Fruit fly (Drosophila melanogaster) whole organism, wandering third instar larva: ENCODE results near the gene 14-3-3epsilon.

ENCODE experiments used
- Abd-B ChIP-seq: fragments of >200 bp; optimal IDR thresholded peaks from 2 replicates; lab custom pipeline; 2017; ENCODE audit warnings: missing biosample characterization, missing genetic modification characterization
- CG32264 ChIP-seq: fragments of 200-800 bp; sonication (Bioruptor generic); optimal IDR thresholded peaks from 2 replicates; lab custom pipeline; 2016; ENCODE audit warnings: missing biosample characterization, missing genetic modification characterization
- CG9705 ChIP-seq: fragments of 200-800 bp; sonication (Bioruptor generic); optimal IDR thresholded peaks from 2 replicates; lab custom pipeline; 2018; ENCODE audit warnings: missing biosample characterization, mild to moderate bottlenecking, missing genetic modification characterization
- CrebA ChIP-seq: fragments of 200-800 bp; sonication (Bioruptor generic); optimal IDR thresholded peaks from 2 replicates; lab custom pipeline; 2016; ENCODE audit warnings: missing biosample characterization, mild to moderate bottlenecking, missing genetic modification characterization, borderline replicate concordance
- Dfd ChIP-seq: fragments of >200 bp; optimal IDR thresholded peaks from 2 replicates; lab custom pipeline; 2017; ENCODE audit warnings: missing biosample characterization, missing genetic modification characterization
- Dif ChIP-seq: fragments of 200-275, 200-300 bp; sonication (Bioruptor generic); optimal IDR thresholded peaks from 2 replicates; lab custom pipeline; 2018; ENCODE audit warnings: missing biosample characterization, missing genetic modification characterization; ENCODE audit not compliant: partially characterized antibody
- GATAd ChIP-seq: sonication (Bioruptor generic); optimal IDR thresholded peaks from 2 replicates; lab custom pipeline; 2016; ENCODE audit warnings: missing biosample characterization, missing genetic modification characterization
- HLH106 ChIP-seq: fragments of 200-800 bp; optimal IDR thresholded peaks from 3 replicates; lab custom pipeline; 2019; ENCODE audit warnings: missing biosample characterization, mild to moderate bottlenecking, missing genetic modification characterization, moderate library complexity
- Hnf4 ChIP-seq: fragments of 200-800 bp; sonication (Bioruptor generic); optimal IDR thresholded peaks from 2 replicates; lab custom pipeline; 2016; ENCODE audit warnings: missing biosample characterization, mild to moderate bottlenecking, missing genetic modification characterization
- Hr78 ChIP-seq: fragments of >200 bp; optimal IDR thresholded peaks from 2 replicates; lab custom pipeline; 2017; ENCODE audit warnings: missing biosample characterization, missing genetic modification characterization
- Hr83 ChIP-seq: fragments of 200-300 bp; sonication (Bioruptor generic); optimal IDR thresholded peaks from 2 replicates; lab custom pipeline; 2016; ENCODE audit warnings: missing biosample characterization, mild to moderate bottlenecking, missing genetic modification characterization, moderate library complexity; ENCODE audit not compliant: poor library complexity, severe bottlenecking
- Jra ChIP-seq: sonication (Bioruptor generic); optimal IDR thresholded peaks from 2 replicates; lab custom pipeline; 2016; ENCODE audit warnings: missing biosample characterization, missing genetic modification characterization
- Mio ChIP-seq: sonication (Bioruptor generic); optimal IDR thresholded peaks from 2 replicates; lab custom pipeline; 2016; ENCODE audit warnings: missing biosample characterization, missing genetic modification characterization
- Myc ChIP-seq: fragments of >200 bp; optimal IDR thresholded peaks from 2 replicates; lab custom pipeline; 2017
- N ChIP-seq: fragments of >200 bp; optimal IDR thresholded peaks from 2 replicates; lab custom pipeline; 2018; ENCODE audit warnings: missing biosample characterization, missing external identifiers, missing genetic modification characterization
- OdsH ChIP-seq: fragments of 200-800 bp; sonication (Bioruptor generic); optimal IDR thresholded peaks from 2 replicates; lab custom pipeline; 2016; ENCODE audit warnings: missing biosample characterization, mild to moderate bottlenecking, missing genetic modification characterization
- Rel ChIP-seq, 2 experiments: fragments of 200-800 bp; sonication (Bioruptor generic) in 1 of 2; optimal IDR thresholded peaks; 2 replicates in 1 of 2; 3 replicates in 1 of 2; lab custom pipeline; 2016 to 2019; ENCODE audit warnings: mild to moderate bottlenecking in 2 of 2, missing biosample characterization in 2 of 2, missing genetic modification characterization in 2 of 2, moderate library complexity in 1 of 2
- Sp1 ChIP-seq: fragments of 200-800 bp; sonication (Bioruptor generic); optimal IDR thresholded peaks from 3 replicates; lab custom pipeline; 2019; ENCODE audit warnings: missing biosample characterization, mild to moderate bottlenecking, missing genetic modification characterization, moderate library complexity
- Vsx2 ChIP-seq: fragments of 200-300, 225-300 bp; sonication (Bioruptor generic); optimal IDR thresholded peaks from 2 replicates; lab custom pipeline; 2018; ENCODE audit warnings: missing biosample characterization, missing genetic modification characterization; ENCODE audit not compliant: partially characterized antibody
- br ChIP-seq: fragments of 200-800 bp; sonication (Bioruptor generic); optimal IDR thresholded peaks from 2 replicates; lab custom pipeline; 2016; ENCODE audit warnings: missing biosample characterization, missing genetic modification characterization
- brk ChIP-seq: fragments of 200-800 bp; sonication (Bioruptor generic); optimal IDR thresholded peaks from 2 replicates; lab custom pipeline; 2016; ENCODE audit warnings: missing biosample characterization, mild to moderate bottlenecking, missing genetic modification characterization
- dl ChIP-seq, 2 experiments: fragments of 175-275, 200-275 bp in 1 of 2; fragments of 200-275 bp in 1 of 2; sonication (Bioruptor generic); optimal IDR thresholded peaks; lab custom pipeline; 2018; ENCODE audit warnings: mild to moderate bottlenecking in 2 of 2, missing biosample characterization in 2 of 2, missing genetic modification characterization in 2 of 2, moderate library complexity in 2 of 2; ENCODE audit not compliant: partially characterized antibody in 2 of 2, insufficient read depth in 1 of 2
- dmrt93B ChIP-seq: fragments of 200-800 bp; sonication (Bioruptor generic); optimal IDR thresholded peaks from 2 replicates; lab custom pipeline; 2018; ENCODE audit warnings: missing biosample characterization, mild to moderate bottlenecking, missing genetic modification characterization
- dsf ChIP-seq: sonication (Bioruptor generic); optimal IDR thresholded peaks from 2 replicates; lab custom pipeline; 2016; ENCODE audit warnings: missing biosample characterization, missing genetic modification characterization, borderline replicate concordance
- ey ChIP-seq: fragments of 200-800 bp; sonication (Bioruptor generic); optimal IDR thresholded peaks from 2 replicates; lab custom pipeline; 2016; ENCODE audit warnings: missing biosample characterization, missing genetic modification characterization
- foxo ChIP-seq, 2 experiments: fragments of 200-800 bp; sonication (Bioruptor generic); optimal IDR thresholded peaks; 2 replicates in 1 of 2; 3 replicates in 1 of 2; lab custom pipeline; 2016 to 2017; ENCODE audit warnings: missing biosample characterization in 2 of 2, missing genetic modification characterization in 2 of 2
- fru ChIP-seq: fragments of 200-800 bp; sonication (Bioruptor generic); optimal IDR thresholded peaks from 3 replicates; lab custom pipeline; 2016; ENCODE audit warnings: missing biosample characterization, mild to moderate bottlenecking, missing genetic modification characterization
- h ChIP-seq: fragments of 200-800 bp; sonication (Bioruptor generic); optimal IDR thresholded peaks from 3 replicates; lab custom pipeline; 2016; ENCODE audit warnings: missing biosample characterization, mild to moderate bottlenecking, missing genetic modification characterization
- jim ChIP-seq: fragments of 175-275, 200-325 bp; sonication (Bioruptor generic); optimal IDR thresholded peaks from 2 replicates; lab custom pipeline; 2016; ENCODE audit warnings: missing biosample characterization, mild to moderate bottlenecking, missing genetic modification characterization
- lola ChIP-seq: fragments of >200 bp; optimal IDR thresholded peaks from 2 replicates; lab custom pipeline; 2017; ENCODE audit warnings: missing biosample characterization, missing genetic modification characterization
- pan ChIP-seq: fragments of >200 bp; optimal IDR thresholded peaks from 2 replicates; lab custom pipeline; 2017
- psq ChIP-seq: fragments of 200-800 bp; sonication (Bioruptor generic); optimal IDR thresholded peaks from 3 replicates; lab custom pipeline; 2017; ENCODE audit warnings: missing biosample characterization, mild to moderate bottlenecking, missing genetic modification characterization, moderate library complexity
- rgr ChIP-seq: fragments of 200-800 bp; sonication (Bioruptor generic); optimal IDR thresholded peaks from 3 replicates; lab custom pipeline; 2016; ENCODE audit warnings: missing biosample characterization, mild to moderate bottlenecking, missing genetic modification characterization
- sage ChIP-seq: fragments of 200-800 bp; sonication (Bioruptor generic); optimal IDR thresholded peaks from 2 replicates; lab custom pipeline; 2016; ENCODE audit warnings: missing biosample characterization, mild to moderate bottlenecking, missing genetic modification characterization
- sv ChIP-seq: fragments of 200-800 bp; sonication (Bioruptor generic); optimal IDR thresholded peaks from 3 replicates; lab custom pipeline; 2016; ENCODE audit warnings: missing biosample characterization, missing genetic modification characterization
- woc ChIP-seq: sonication (Bioruptor generic); optimal IDR thresholded peaks from 2 replicates; lab custom pipeline; 2016; ENCODE audit warnings: missing biosample characterization, mild to moderate bottlenecking, missing genetic modification characterization

The 14-3-3epsilon gene

dm6 chr3R:18234699-18235257, 7.6 kb upstream of the 14-3-3epsilon start:
- TF ChIP-seq Myc (lab: Kevin White, UChicago) (no peak), N (GFP tag; lab: Kevin White, UChicago) (no peak), dsf (no peak), GATAd (GFP tag; lab: Kevin White, UChicago) (no peak), Hnf4 (GFP tag; lab: Kevin White, UChicago) (no peak), fru (no peak), Sp1 (no peak), h (GFP tag; lab: Kevin White, UChicago) (no peak), Hr83 (GFP tag; lab: Kevin White, UChicago) (no peak), OdsH (GFP tag; lab: Kevin White, UChicago) (no peak), sage (no peak), rgr (GFP tag; lab: Kevin White, UChicago) (no peak)

- no peak for TF ChIP-seq CG32264 (GFP tag; lab: Kevin White, UChicago)
- TF ChIP-seq Hr78 (GFP tag; lab: Kevin White, UChicago), result no peak
- TF ChIP-seq h (GFP tag; lab: Kevin White, UChicago), result no peak
- no peak for TF ChIP-seq sv (GFP tag; lab: Kevin White, UChicago)
- TF ChIP-seq dsf, result no peak
- TF ChIP-seq CrebA (GFP tag; lab: Kevin White, UChicago), result no peak
- TF ChIP-seq Vsx2 (GFP tag; lab: Kevin White, UChicago), result no peak
- TF ChIP-seq N (GFP tag; lab: Kevin White, UChicago), result no peak
- no peak for TF ChIP-seq Jra (GFP tag; lab: Kevin White, UChicago)
- TF ChIP-seq ey (GFP tag; lab: Kevin White, UChicago), result no peak
- no peak for TF ChIP-seq Hr83 (GFP tag; lab: Kevin White, UChicago)
- TF ChIP-seq CG9705 (GFP tag; lab: Kevin White, UChicago), result no peak
- no peak for TF ChIP-seq psq (GFP tag; lab: Kevin White, UChicago)
- no peak for TF ChIP-seq sage
- TF ChIP-seq, all 38 proteins: peak for 0
These were observed 6.5 kb upstream of the 14-3-3epsilon start, which contains the start of gene repo for dm6 chr3R:18235879-18236278. repo (plus strand) TSS chr3R:18236192.

dm6 chr3R:18243000-18243399, 669 bp downstream of the 14-3-3epsilon start:
- TF ChIP-seq Mio (GFP tag; lab: Kevin White, UChicago) (no peak), Dif (GFP tag; lab: Kevin White, UChicago) (peak; percentile 27), psq (GFP tag; lab: Kevin White, UChicago) (peak; percentile 84), dsf (no peak), CG32264 (GFP tag; lab: Kevin White, UChicago) (no peak), Hr78 (GFP tag; lab: Kevin White, UChicago) (no peak)

dm6 chr3R:18243718-18244170, 1.4 kb downstream of the 14-3-3epsilon start:
- TF ChIP-seq rgr (GFP tag; lab: Kevin White, UChicago), result peak; percentile 41
- TF ChIP-seq pan (lab: Kevin White, UChicago), result no peak
- no peak for TF ChIP-seq Hr83 (GFP tag; lab: Kevin White, UChicago)
- TF ChIP-seq CG32264 (GFP tag; lab: Kevin White, UChicago), result no peak
- TF ChIP-seq jim (GFP tag; lab: Kevin White, UChicago), result no peak
- no peak for TF ChIP-seq dmrt93B (GFP tag; lab: Kevin White, UChicago)
- no peak for TF ChIP-seq Mio (GFP tag; lab: Kevin White, UChicago)
- TF ChIP-seq brk (GFP tag; lab: Kevin White, UChicago), result peak; percentile 9
- no peak for TF ChIP-seq dsf
- TF ChIP-seq Vsx2 (GFP tag; lab: Kevin White, UChicago), result no peak
- TF ChIP-seq CG9705 (GFP tag; lab: Kevin White, UChicago), result no peak
- no peak for TF ChIP-seq dl (GFP tag; optimal IDR thresholded peaks at IDR 0.05; lab: Kevin White, UChicago; ENCODE audit: insufficient read depth in 1 of 2, partially characterized antibody in 2 of 2)
- TF ChIP-seq lola (GFP tag; lab: Kevin White, UChicago), result no peak
- TF ChIP-seq Hr78 (GFP tag; lab: Kevin White, UChicago), result no peak
- no peak for TF ChIP-seq sage
- no peak for TF ChIP-seq Dfd (GFP tag; lab: Kevin White, UChicago)
- no peak for TF ChIP-seq Dif (GFP tag; lab: Kevin White, UChicago)
- TF ChIP-seq CrebA (GFP tag; lab: Kevin White, UChicago), result no peak
- TF ChIP-seq Rel (GFP tag; optimal IDR thresholded peaks at IDR 0.05; lab: Kevin White, UChicago), result peak; percentile 30
- no peak for TF ChIP-seq Rel (tag; optimal IDR thresholded peaks at IDR 0.05; lab: Kevin White, UChicago)
- TF ChIP-seq fru, result peak; percentile 7
- TF ChIP-seq h (GFP tag; lab: Kevin White, UChicago), result no peak
- peak; percentile 45 for TF ChIP-seq ey (GFP tag; lab: Kevin White, UChicago)
- no peak for TF ChIP-seq woc (GFP tag; lab: Kevin White, UChicago)
- peak in 1 of 2 experiments; percentile 51 for TF ChIP-seq foxo (GFP tag; optimal IDR thresholded peaks at IDR 0.05; lab: Kevin White, UChicago)
- no peak for TF ChIP-seq psq (GFP tag; lab: Kevin White, UChicago)
- peak; percentile 19 for TF ChIP-seq br
- TF ChIP-seq Hnf4 (GFP tag; lab: Kevin White, UChicago), result no peak
- TF ChIP-seq Abd-B (GFP tag; lab: Kevin White, UChicago), result no peak
- TF ChIP-seq HLH106 (tag; lab: Kevin White, UChicago), result peak; percentile 29
- TF ChIP-seq Sp1, result no peak
- peak; percentile 59 for TF ChIP-seq Jra (GFP tag; lab: Kevin White, UChicago)
- TF ChIP-seq sv (GFP tag; lab: Kevin White, UChicago), result no peak
- no peak for TF ChIP-seq GATAd (GFP tag; lab: Kevin White, UChicago)
- TF ChIP-seq OdsH (GFP tag; lab: Kevin White, UChicago), result no peak
